Worm (Caenorhabditis elegans): ENCODE results near the gene C33H5.2.

C33H5.2 gene

DNA sequence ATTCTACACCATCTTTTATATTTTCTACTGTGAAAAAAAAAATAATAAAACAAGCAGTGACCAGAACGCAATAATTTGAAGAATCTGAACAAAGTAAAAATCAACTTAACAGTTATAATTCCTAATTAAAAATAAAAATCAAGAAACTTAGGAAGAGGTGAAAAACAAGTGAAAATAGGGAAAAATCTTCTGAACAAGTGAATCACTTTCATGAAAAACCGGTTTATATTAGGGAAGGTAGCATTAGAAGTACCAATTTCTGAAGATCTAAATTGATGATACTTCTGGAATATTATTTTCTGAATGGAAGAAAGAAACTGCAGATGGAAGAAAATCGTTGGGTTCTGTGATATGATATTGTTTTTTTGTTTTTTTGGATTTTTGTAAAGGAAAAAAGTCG, 31.7 kb downstream of the C33H5.2 start:
- TF ChIP-seq snpc-4 (tag; optimal IDR thresholded peaks at IDR 0.05) (no peak), blmp-1 (tag; optimal IDR thresholded peaks at IDR 0.05) (peak; percentile 6)

DNA sequence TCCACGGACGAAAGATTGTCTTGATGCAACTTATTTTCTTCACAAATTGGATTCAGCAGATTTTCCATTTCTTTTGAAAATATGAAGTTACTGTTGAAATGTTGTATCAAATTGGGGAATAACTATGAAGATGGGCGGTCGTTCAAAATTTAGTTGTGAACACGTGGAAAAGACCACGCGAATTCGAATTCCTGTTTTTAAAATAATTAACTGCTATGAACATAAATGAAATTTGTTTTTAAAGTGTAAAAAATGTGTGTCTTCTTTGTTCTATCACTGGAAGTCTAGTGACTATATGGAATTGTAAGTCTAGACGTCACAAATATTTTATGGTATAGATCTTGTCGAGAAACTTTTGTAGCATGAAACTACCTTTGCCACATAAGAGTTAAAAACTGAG, 33.6 kb downstream of the C33H5.2 start, which contains the start of gene C06A6.7:
TSS of gene C06A6.7 (minus strand) at position 101 of the 400 bp plus-strand sequence.
- TF ChIP-seq hlh-1 (tag; optimal IDR thresholded peaks at IDR 0.05) (no peak), flh-1 (GFP tag; optimal IDR thresholded peaks at IDR 0.05) (no peak), pha-4 (tag; optimal IDR thresholded peaks at IDR 0.05) (no peak), ceh-43 (GFP tag; optimal IDR thresholded peaks at IDR 0.05) (no peak)

DNA sequence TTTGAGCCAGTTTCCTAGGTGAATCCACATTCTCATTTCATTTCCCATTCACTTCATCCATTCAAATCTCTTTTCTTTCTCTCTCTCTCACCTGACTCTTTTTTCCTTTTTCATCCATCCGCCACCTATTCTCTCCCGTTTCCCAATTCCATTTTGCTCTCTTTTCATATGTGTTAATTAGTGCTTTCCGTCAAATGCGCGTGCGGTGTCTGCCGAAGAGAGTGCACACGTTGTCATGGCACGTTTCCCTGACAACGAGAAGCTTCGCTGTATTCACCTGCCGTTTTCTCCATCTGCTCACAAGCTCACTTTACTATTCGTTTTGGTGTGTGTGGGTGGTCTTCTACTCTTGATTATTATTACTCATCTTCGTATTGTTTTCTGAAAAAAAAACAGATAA, 35.1 kb downstream of the C33H5.2 start:
- TF ChIP-seq pha-4 (tag; optimal IDR thresholded peaks at IDR 0.05) = no peak
- TF ChIP-seq cnd-1 (tag; optimal IDR thresholded peaks at IDR 0.05) = no peak
- peak; percentile 25 for TF ChIP-seq mls-2 (tag; optimal IDR thresholded peaks at IDR 0.05)

DNA sequence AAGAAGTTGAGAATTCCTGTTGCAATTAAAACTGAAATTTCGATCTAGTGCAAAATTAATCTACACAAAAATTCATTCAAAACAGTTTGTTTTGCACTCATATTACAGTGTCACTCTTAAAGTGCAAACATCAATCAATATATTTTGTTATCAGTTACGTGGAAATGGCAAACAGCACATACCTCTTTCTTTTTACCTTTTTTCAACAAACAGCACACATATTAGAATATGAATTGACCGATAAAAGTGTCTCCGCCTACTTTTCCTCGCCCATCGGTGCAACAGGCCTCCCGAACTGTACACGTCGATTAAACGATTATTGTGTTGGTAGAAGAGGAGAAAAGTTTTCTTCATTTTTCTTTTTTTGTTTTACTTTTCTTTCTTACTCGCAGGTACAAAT, 36.4 kb downstream of the C33H5.2 start:
- TF ChIP-seq blmp-1 (tag; optimal IDR thresholded peaks at IDR 0.05) (no peak), ham-2 (GFP tag; optimal IDR thresholded peaks at IDR 0.05) (no peak), unc-120 (tag; optimal IDR thresholded peaks at IDR 0.05; ENCODE audit: poor library complexity, severe bottlenecking) (no peak), lin-13 (tag; optimal IDR thresholded peaks at IDR 0.05) (no peak), drap-1 (GFP tag; optimal IDR thresholded peaks at IDR 0.05) (no peak), lin-32 (GFP tag; optimal IDR thresholded peaks at IDR 0.05) (no peak), unc-62 (GFP tag; optimal IDR thresholded peaks at IDR 0.05) (no peak), nhr-76 (tag; optimal IDR thresholded peaks at IDR 0.05) (no peak), pha-4 (tag; optimal IDR thresholded peaks at IDR 0.05) (no peak), unc-39 (tag; optimal IDR thresholded peaks at IDR 0.05) (no peak), snpc-4 (tag; optimal IDR thresholded peaks at IDR 0.05) (no peak), nhr-237 (tag; optimal IDR thresholded peaks at IDR 0.05) (no peak), ces-1 (GFP tag; optimal IDR thresholded peaks at IDR 0.05) (no peak), nhr-12 (tag; optimal IDR thresholded peaks at IDR 0.05) (no peak), zip-8 (tag; optimal IDR thresholded peaks at IDR 0.05) (no peak), ceh-39 (tag; optimal IDR thresholded peaks at IDR 0.05) (no peak), lsy-2 (tag; optimal IDR thresholded peaks at IDR 0.05) (no peak)

DNA sequence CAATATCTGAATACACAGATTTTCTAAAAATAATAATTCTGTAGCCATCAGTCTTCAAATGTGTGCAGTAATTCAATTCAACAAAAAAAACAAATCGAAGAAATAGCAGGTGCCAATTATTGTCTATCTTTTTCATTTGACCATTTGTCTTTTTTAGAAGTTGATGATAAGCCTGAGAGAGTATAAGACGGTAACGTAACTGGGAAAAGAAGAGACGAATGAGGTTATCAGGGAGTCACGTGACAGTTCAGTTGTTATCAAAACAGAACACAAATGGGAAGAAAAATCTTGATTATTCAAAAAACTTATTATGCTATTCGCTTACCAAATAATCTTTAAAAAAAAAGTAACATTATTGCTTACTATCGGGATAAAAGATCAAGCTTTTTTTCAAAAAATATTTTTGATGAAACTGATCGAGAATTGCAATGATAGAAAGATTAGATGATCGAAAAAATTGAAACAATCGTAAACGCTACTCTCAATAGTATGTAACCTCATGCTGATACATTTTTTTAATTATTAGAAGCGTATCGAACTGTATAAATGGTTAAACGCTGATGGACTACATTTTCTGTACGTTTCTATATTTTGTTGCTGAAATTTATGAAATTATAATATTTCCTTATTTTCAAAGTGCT, 39.6 kb downstream of the C33H5.2 start:
- TF ChIP-seq nhr-76 (tag; optimal IDR thresholded peaks at IDR 0.05) (no peak), lin-13 (tag; optimal IDR thresholded peaks at IDR 0.05) (no peak), ces-1 (GFP tag; optimal IDR thresholded peaks at IDR 0.05) (no peak), nhr-28 (tag; optimal IDR thresholded peaks at IDR 0.05) (no peak), mls-2 (tag; optimal IDR thresholded peaks at IDR 0.05) (no peak), nhr-237 (tag; optimal IDR thresholded peaks at IDR 0.05) (no peak), elt-3 (tag; optimal IDR thresholded peaks at IDR 0.05) (no peak), cnd-1 (tag; optimal IDR thresholded peaks at IDR 0.05) (no peak), ztf-11 (tag; optimal IDR thresholded peaks at IDR 0.05) (no peak)

DNA sequence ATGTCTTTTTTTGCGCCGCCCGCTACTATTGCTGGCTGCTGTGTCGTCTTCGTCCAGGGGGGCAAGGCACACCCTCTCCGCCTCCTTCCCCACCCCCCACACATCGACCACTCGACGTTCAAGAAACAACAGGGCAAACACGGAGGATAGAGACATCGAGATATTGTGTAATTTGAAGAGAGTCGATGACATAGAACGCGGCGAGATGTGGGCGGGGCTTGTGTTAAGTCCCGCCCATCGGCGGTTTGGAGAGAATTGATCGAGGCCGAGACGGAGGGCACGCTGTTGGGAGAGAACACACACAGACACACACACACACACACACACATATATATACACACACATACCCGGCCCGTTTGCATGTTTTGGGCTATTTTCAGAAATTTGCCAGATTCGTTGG, 40.7 kb downstream of the C33H5.2 start:
- TF ChIP-seq lin-13 (tag; optimal IDR thresholded peaks at IDR 0.05) (no peak), elt-1 (tag; optimal IDR thresholded peaks at IDR 0.05; ENCODE audit: borderline replicate concordance, insufficient read depth) (no peak), mep-1 (tag; optimal IDR thresholded peaks at IDR 0.05) (peak; percentile 68), lsy-2 (tag; optimal IDR thresholded peaks at IDR 0.05) (peak; percentile 39), M03D4.4 (tag; optimal IDR thresholded peaks at IDR 0.05) (peak; percentile 41), ham-2 (GFP tag; optimal IDR thresholded peaks at IDR 0.05) (peak; percentile 43), unc-62 (GFP tag; optimal IDR thresholded peaks at IDR 0.05) (peak; percentile 52), cnd-1 (tag; optimal IDR thresholded peaks at IDR 0.05) (peak; percentile 46), hlh-1 (tag; optimal IDR thresholded peaks at IDR 0.05) (peak; percentile 55), mls-2 (tag; optimal IDR thresholded peaks at IDR 0.05) (peak; percentile 83), pha-4 (tag; optimal IDR thresholded peaks at IDR 0.05) (peak; percentile 59), sptf-1 (tag; optimal IDR thresholded peaks at IDR 0.05) (peak; percentile 84), nhr-2 (tag; optimal IDR thresholded peaks at IDR 0.05) (peak; percentile 13), lin-32 (GFP tag; optimal IDR thresholded peaks at IDR 0.05) (no peak), unc-120 (tag; optimal IDR thresholded peaks at IDR 0.05; ENCODE audit: poor library complexity, severe bottlenecking) (peak; percentile 75), flh-1 (GFP tag; optimal IDR thresholded peaks at IDR 0.05) (no peak), sem-2 (GFP tag; optimal IDR thresholded peaks at IDR 0.05) (no peak), ceh-43 (GFP tag; optimal IDR thresholded peaks at IDR 0.05) (peak; percentile 18), blmp-1 (tag; optimal IDR thresholded peaks at IDR 0.05) (no peak), elt-3 (tag; optimal IDR thresholded peaks at IDR 0.05) (no peak), ztf-11 (tag; optimal IDR thresholded peaks at IDR 0.05) (peak; percentile 67), ces-1 (GFP tag; optimal IDR thresholded peaks at IDR 0.05) (peak; percentile 55), drap-1 (GFP tag; optimal IDR thresholded peaks at IDR 0.05) (peak; percentile 76)
